Fruit fly (Drosophila melanogaster) whole organism, adult: ENCODE data around the gene CG13760.

Experiments
- CG11617 ChIP-seq: fragments of 200-800 bp; sonication (Bioruptor generic); optimal IDR thresholded peaks from 2 replicates; lab custom pipeline; 2017; ENCODE audit warnings: mild to moderate bottlenecking, missing biosample characterization, missing genetic modification reagents, missing genetic modification characterization
- CG12768 ChIP-seq: fragments of 200-800 bp; sonication (Bioruptor generic); optimal IDR thresholded peaks from 2 replicates; lab custom pipeline; 2017; ENCODE audit warnings: missing biosample characterization, missing genetic modification characterization, mild to moderate bottlenecking, moderate library complexity, missing genetic modification reagents
- CG14711 ChIP-seq: fragments of 200-800 bp; sonication (Bioruptor generic); optimal IDR thresholded peaks from 2 replicates; lab custom pipeline; 2018; ENCODE audit warnings: missing biosample characterization, mild to moderate bottlenecking, missing genetic modification characterization, moderate library complexity
- CG1620 ChIP-seq: fragments of 200-800 bp; sonication (Bioruptor generic); optimal IDR thresholded peaks from 2 replicates; lab custom pipeline; 2016; ENCODE audit warnings: missing biosample characterization, missing genetic modification characterization
- CG33017 ChIP-seq: fragments of 200-800 bp; sonication (Bioruptor generic); optimal IDR thresholded peaks from 2 replicates; lab custom pipeline; 2018; ENCODE audit warnings: missing biosample characterization, mild to moderate bottlenecking, missing genetic modification characterization, moderate library complexity
- CG5204 ChIP-seq: fragments of 200-800 bp; sonication (Bioruptor generic); optimal IDR thresholded peaks from 2 replicates; lab custom pipeline; 2016; ENCODE audit warnings: missing biosample characterization, missing genetic modification characterization
- CG7045 ChIP-seq: fragments of 200-800 bp; sonication (Bioruptor generic); optimal IDR thresholded peaks from 2 replicates; lab custom pipeline; 2017; ENCODE audit warnings: missing biosample characterization, mild to moderate bottlenecking, missing genetic modification characterization
- CG7101 ChIP-seq: fragments of 200-800 bp; sonication (Bioruptor generic); optimal IDR thresholded peaks from 2 replicates; lab custom pipeline; 2018; ENCODE audit warnings: missing biosample characterization, mild to moderate bottlenecking, missing genetic modification characterization, moderate library complexity
- Crg-1 ChIP-seq: fragments of 200-800 bp; sonication (Bioruptor generic); optimal IDR thresholded peaks from 2 replicates; lab custom pipeline; 2016; ENCODE audit warnings: missing biosample characterization, missing genetic modification characterization
- Hr96 ChIP-seq: fragments of 200-800 bp; sonication (Bioruptor generic); optimal IDR thresholded peaks from 2 replicates; lab custom pipeline; 2016; ENCODE audit warnings: missing biosample characterization, missing genetic modification characterization
- Mnt ChIP-seq: fragments of 200-800 bp; sonication (Bioruptor generic); optimal IDR thresholded peaks from 2 replicates; lab custom pipeline; 2016; ENCODE audit warnings: missing biosample characterization, mild to moderate bottlenecking, missing genetic modification characterization
- bab1 ChIP-seq: fragments of 200-800 bp; sonication (Bioruptor generic); optimal IDR thresholded peaks from 3 replicates; lab custom pipeline; 2019; ENCODE audit warnings: missing biosample characterization, mild to moderate bottlenecking, missing genetic modification characterization, moderate library complexity
- cic ChIP-seq: fragments of 200-800 bp; sonication (Bioruptor generic); optimal IDR thresholded peaks from 2 replicates; lab custom pipeline; 2017; ENCODE audit warnings: missing biosample characterization, mild to moderate bottlenecking, missing genetic modification characterization, moderate library complexity
- cnc ChIP-seq, 2 experiments: fragments of >200 bp; optimal IDR thresholded peaks; 2 replicates each; lab custom pipeline; 2017
- kay ChIP-seq: fragments of 200-800 bp; sonication (Bioruptor generic); peaks from one replicate; lab custom pipeline; 2016; ENCODE audit warnings: missing biosample characterization, missing genetic modification characterization, borderline replicate concordance
- ovo ChIP-seq: fragments of 200-800 bp; sonication (Bioruptor generic); optimal IDR thresholded peaks from 2 replicates; lab custom pipeline; 2016; ENCODE audit warnings: missing biosample characterization, missing genetic modification characterization
- pad ChIP-seq: fragments of 200-800 bp; sonication (Bioruptor generic); optimal IDR thresholded peaks from 3 replicates; lab custom pipeline; 2017; ENCODE audit warnings: missing biosample characterization, missing genetic modification characterization, mild to moderate bottlenecking, moderate library complexity, missing genetic modification reagents
- tj ChIP-seq: fragments of 200-800 bp; sonication (Bioruptor generic); optimal IDR thresholded peaks from 3 replicates; lab custom pipeline; 2017; ENCODE audit warnings: missing biosample characterization, mild to moderate bottlenecking, missing genetic modification characterization, moderate library complexity
- toe ChIP-seq: fragments of 200-800 bp; sonication (Bioruptor generic); optimal IDR thresholded peaks from 2 replicates; lab custom pipeline; 2016; ENCODE audit warnings: missing biosample characterization, missing genetic modification characterization

Gene CG13760

dm6 chrX:2534951-2535693 lies 50.4 kb downstream of the CG13760 start:
- no peak for TF ChIP-seq pad (GFP tag; lab: Kevin White, UChicago)
- TF ChIP-seq CG7101 (tag; lab: Kevin White, UChicago) = no peak
- TF ChIP-seq cic = no peak
- TF ChIP-seq CG11617 (GFP tag; lab: Kevin White, UChicago) = no peak
- no peak for TF ChIP-seq cnc (optimal IDR thresholded peaks at IDR 0.05; lab: Kevin White, UChicago)
- TF ChIP-seq bab1 (GFP tag; lab: Kevin White, UChicago) = no peak
- no peak for TF ChIP-seq CG1620 (GFP tag; lab: Kevin White, UChicago)
- TF ChIP-seq CG5204 = no peak
- no peak for TF ChIP-seq Hr96 (GFP tag; lab: Kevin White, UChicago)
- no peak for TF ChIP-seq CG12768
- TF ChIP-seq Mnt = no peak
- TF ChIP-seq Crg-1 = no peak
- no peak for TF ChIP-seq CG14711 (tag; lab: Kevin White, UChicago)
- TF ChIP-seq kay (GFP tag; lab: Kevin White, UChicago) = no peak
- no peak for TF ChIP-seq CG7045
- TF ChIP-seq tj (GFP tag; lab: Kevin White, UChicago) = no peak
- TF ChIP-seq toe (GFP tag; lab: Kevin White, UChicago) = no peak
- no peak for TF ChIP-seq ovo (GFP tag; lab: Kevin White, UChicago)
- no peak for TF ChIP-seq CG33017 (tag; lab: Kevin White, UChicago)

- peak; percentile 13 for TF ChIP-seq CG1620 (GFP tag; lab: Kevin White, UChicago)
- peak; percentile 71 for TF ChIP-seq bab1 (GFP tag; lab: Kevin White, UChicago)
- TF ChIP-seq kay (GFP tag; lab: Kevin White, UChicago) = no peak
Observed at dm6 chrX:2533843-2534473, 51.5 kb downstream of the CG13760 start.
